Worm (Caenorhabditis elegans): ENCODE data around the gene rpm-1.
A peak's percentile ranks its signal among the peaks of the same experiment; 100 is the strongest.

The rpm-1 gene

ce11 chrV:8786245-8786644 is 33.5 kb downstream of the rpm-1 start, which contains the start of gene sup-37:
sup-37 (plus strand) TSS chrV:8786545.
- TF ChIP-seq nhr-77 (tag; optimal IDR thresholded peaks at IDR 0.05), result no peak
- no peak for TF ChIP-seq lin-13 (GFP tag; optimal IDR thresholded peaks at IDR 0.05)
- TF ChIP-seq nhr-10 (tag; optimal IDR thresholded peaks at IDR 0.05), result no peak
- TF ChIP-seq nhr-21 (tag; optimal IDR thresholded peaks at IDR 0.05), result no peak

- TF ChIP-seq F13H6.1 (tag; optimal IDR thresholded peaks at IDR 0.05) (peak; percentile 50), fos-1 (tag; optimal IDR thresholded peaks at IDR 0.05) (peak; percentile 30), nhr-129 (tag; optimal IDR thresholded peaks at IDR 0.05) (peak; percentile 72), nhr-237 (tag; optimal IDR thresholded peaks at IDR 0.05) (no peak)
Observed at ce11 chrV:8785526-8785925, 34.2 kb downstream of the rpm-1 start.

- TF ChIP-seq ztf-1 (GFP tag; conservative IDR thresholded peaks at IDR 0.05) (no peak), nhr-25 (tag; optimal IDR thresholded peaks at IDR 0.05) (no peak), dmd-4 (tag; optimal IDR thresholded peaks at IDR 0.05) (no peak), nhr-129 (tag; optimal IDR thresholded peaks at IDR 0.05) (no peak), elt-1 (tag; optimal IDR thresholded peaks at IDR 0.05) (no peak), snpc-4 (tag; optimal IDR thresholded peaks at IDR 0.05) (no peak), nhr-12 (tag; optimal IDR thresholded peaks at IDR 0.05) (no peak), mab-5 (tag; optimal IDR thresholded peaks at IDR 0.05) (no peak), lin-39 (tag; optimal IDR thresholded peaks at IDR 0.05) (no peak), egl-27 (tag; optimal IDR thresholded peaks at IDR 0.05) (no peak), ceh-82 (tag; optimal IDR thresholded peaks at IDR 0.05) (no peak), sem-4 (tag; optimal IDR thresholded peaks at IDR 0.05) (no peak), C34F6.9 (tag; optimal IDR thresholded peaks at IDR 0.05) (no peak), ama-1 (optimal IDR thresholded peaks at IDR 0.05) (no peak)
Observed at ce11 chrV:8784485-8784884, 35.3 kb downstream of the rpm-1 start.

DNA sequence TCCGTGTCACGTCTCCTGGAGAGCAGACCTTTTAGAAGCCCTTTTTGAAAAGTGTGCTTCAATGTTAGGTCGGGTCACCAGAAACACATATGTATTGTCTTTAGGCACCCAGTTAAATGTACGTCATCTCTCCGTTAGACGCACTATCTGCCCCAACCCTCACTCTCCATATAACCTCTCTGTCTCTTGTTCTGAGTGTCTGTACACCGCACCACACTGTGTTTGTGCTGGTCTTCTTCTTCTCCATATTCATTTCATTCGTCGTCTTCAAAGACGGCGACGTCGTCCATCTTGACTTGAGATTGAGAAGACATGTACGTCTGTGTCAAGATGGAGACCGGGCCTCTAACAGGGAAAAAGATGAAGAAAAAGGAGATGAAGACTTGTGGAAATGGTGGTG is 37.6 kb downstream of the rpm-1 start:
- TF ChIP-seq nhr-129 (tag; optimal IDR thresholded peaks at IDR 0.05) (peak; percentile 45), sma-3 (GFP tag; optimal IDR thresholded peaks at IDR 0.05) (no peak), ama-1 (optimal IDR thresholded peaks at IDR 0.05) (no peak), peb-1 (tag; optimal IDR thresholded peaks at IDR 0.05) (no peak), dmd-4 (tag; optimal IDR thresholded peaks at IDR 0.05) (no peak), C34F6.9 (tag; optimal IDR thresholded peaks at IDR 0.05) (no peak), ztf-1 (GFP tag; conservative IDR thresholded peaks at IDR 0.05) (no peak), crh-2 (tag; optimal IDR thresholded peaks at IDR 0.05) (no peak), snpc-4 (tag; optimal IDR thresholded peaks at IDR 0.05) (no peak), lin-11 (tag; optimal IDR thresholded peaks at IDR 0.05) (no peak), fos-1 (tag; optimal IDR thresholded peaks at IDR 0.05) (peak; percentile 6), nhr-6 (tag; optimal IDR thresholded peaks at IDR 0.05) (no peak)

- TF ChIP-seq lin-39 (tag; optimal IDR thresholded peaks at IDR 0.05), result no peak
- peak; percentile 64 for TF ChIP-seq fos-1 (tag; optimal IDR thresholded peaks at IDR 0.05)
Observed at ce11 chrV:8781164-8781563, 38.6 kb downstream of the rpm-1 start.

DNA sequence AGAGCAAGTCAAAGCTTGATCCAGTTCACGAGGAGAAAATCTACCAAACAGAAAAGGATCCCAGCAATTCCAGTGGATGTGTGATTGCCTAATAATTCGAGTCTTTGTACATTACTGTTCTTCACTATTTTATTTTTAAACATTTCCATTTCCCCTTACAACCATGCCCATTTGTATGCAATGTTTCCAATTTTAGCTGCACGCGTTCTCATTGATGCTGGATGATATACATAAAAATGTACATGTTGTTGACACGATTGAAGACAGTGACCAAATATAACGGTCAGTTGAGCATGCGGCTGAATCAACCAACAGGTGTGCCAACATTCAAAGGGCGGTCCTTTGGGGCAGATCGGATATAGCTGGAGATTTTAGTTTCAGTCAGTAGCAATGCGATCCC is 43.5 kb downstream of the rpm-1 start, which contains the start of gene B0507.1:
Gene B0507.1, plus strand, starts transcription at position 301 of the 400 bp plus-strand sequence.
- TF ChIP-seq egl-27 (tag; optimal IDR thresholded peaks at IDR 0.05), result no peak
- no peak for TF ChIP-seq ztf-1 (GFP tag; conservative IDR thresholded peaks at IDR 0.05)
- TF ChIP-seq dmd-4 (tag; optimal IDR thresholded peaks at IDR 0.05), result no peak
- TF ChIP-seq gmeb-1 (tag; optimal IDR thresholded peaks at IDR 0.05), result no peak
- TF ChIP-seq aly-2 (tag; optimal IDR thresholded peaks at IDR 0.05), result no peak
- no peak for TF ChIP-seq mab-5 (tag; optimal IDR thresholded peaks at IDR 0.05)
- no peak for TF ChIP-seq elt-3 (tag; optimal IDR thresholded peaks at IDR 0.05)
- no peak for TF ChIP-seq ztf-11 (tag; optimal IDR thresholded peaks at IDR 0.05)

- no peak for TF ChIP-seq elt-3 (tag; optimal IDR thresholded peaks at IDR 0.05)
- TF ChIP-seq sem-4 (tag; optimal IDR thresholded peaks at IDR 0.05), result no peak
- no peak for TF ChIP-seq sma-9 (GFP tag; optimal IDR thresholded peaks at IDR 0.05)
- TF ChIP-seq sma-9 (tag; optimal IDR thresholded peaks at IDR 0.05), result no peak
- peak in 1 of 2 experiments; percentile 35 for TF ChIP-seq lsy-2 (tag; optimal IDR thresholded peaks at IDR 0.05)
- peak; percentile 56 for TF ChIP-seq fos-1 (tag; optimal IDR thresholded peaks at IDR 0.05)
- TF ChIP-seq blmp-1 (tag; optimal IDR thresholded peaks at IDR 0.05; ENCODE audit: insufficient read depth), result no peak
- no peak for TF ChIP-seq F13H6.1 (tag; optimal IDR thresholded peaks at IDR 0.05)
- TF ChIP-seq dmd-4 (tag; optimal IDR thresholded peaks at IDR 0.05), result no peak
- no peak for TF ChIP-seq nhr-77 (tag; optimal IDR thresholded peaks at IDR 0.05)
- TF ChIP-seq sma-3 (GFP tag; optimal IDR thresholded peaks at IDR 0.05), result no peak
- TF ChIP-seq mbf-1 (tag; optimal IDR thresholded peaks at IDR 0.05), result no peak
- peak; percentile 42 for TF ChIP-seq C34F6.9 (tag; optimal IDR thresholded peaks at IDR 0.05)
- no peak for TF ChIP-seq egl-27 (tag; optimal IDR thresholded peaks at IDR 0.05)
- no peak for TF ChIP-seq nhr-23 (tag; optimal IDR thresholded peaks at IDR 0.05)
- no peak for TF ChIP-seq gmeb-1 (tag; optimal IDR thresholded peaks at IDR 0.05)
- TF ChIP-seq ama-1 (optimal IDR thresholded peaks at IDR 0.05), result no peak
- no peak for TF ChIP-seq nhr-25 (tag; optimal IDR thresholded peaks at IDR 0.05)
- no peak for TF ChIP-seq alr-1 (tag; optimal IDR thresholded peaks at IDR 0.05)
- TF ChIP-seq unc-55 (GFP tag; optimal IDR thresholded peaks at IDR 0.05), result peak; percentile 57
- TF ChIP-seq aly-2 (tag; optimal IDR thresholded peaks at IDR 0.05), result no peak
- no peak for TF ChIP-seq zag-1 (tag; optimal IDR thresholded peaks at IDR 0.05)
- TF ChIP-seq nhr-21 (tag; optimal IDR thresholded peaks at IDR 0.05), result no peak
- no peak for TF ChIP-seq mab-5 (tag; optimal IDR thresholded peaks at IDR 0.05)
- peak; percentile 9 for TF ChIP-seq nhr-129 (tag; optimal IDR thresholded peaks at IDR 0.05)
Observed at ce11 chrV:8773826-8774382, 45.9 kb downstream of the rpm-1 start, which contains the start of gene B0507.2. B0507.2 (plus strand) TSS chrV:8774332.

Data from whole organism, L2 larva.